Fruit fly (Drosophila melanogaster): ENCODE data around the gene rgn.
A peak's percentile ranks its signal among the peaks of the same experiment; 100 is the strongest.

dm6 chr3L:21433744-21434384 is 51.6 kb downstream of the rgn start:
- TF ChIP-seq kay (GFP tag; ENCODE audit: borderline replicate concordance) (no peak), pad (GFP tag; optimal IDR thresholded peaks at IDR 0.05) (peak; percentile 74)
